Fruit fly (Drosophila melanogaster) whole organism, embryonic: Measurements from ENCODE around the gene Alms1a.

Source experiments
- Atf6 ChIP-seq: fragments of 200-800 bp; sonication (Bioruptor generic); IDR thresholded peaks from 2 replicates; pipeline ENCODE4 v1.3.6; 2022; ENCODE audit warnings: missing biosample characterization, missing genetic modification characterization
- B-H2 ChIP-seq: fragments of 200-800 bp; sonication (Bioruptor generic); optimal IDR thresholded peaks from 2 replicates; lab custom pipeline; 2018; ENCODE audit warnings: missing biosample characterization, mild to moderate bottlenecking, missing genetic modification characterization
- CG10462 ChIP-seq: fragments of 200-800 bp; sonication (Bioruptor generic); optimal IDR thresholded peaks from 2 replicates; lab custom pipeline; 2016; ENCODE audit warnings: missing biosample characterization, missing genetic modification characterization
- CG10959 ChIP-seq: fragments of 200-800 bp; sonication (Bioruptor generic); IDR thresholded peaks from 2 replicates; pipeline ENCODE4 v1.3.6; 2022; ENCODE audit warnings: missing biosample characterization, missing genetic modification characterization
- CG11504 ChIP-seq: fragments of 200-800 bp; sonication (Bioruptor generic); optimal IDR thresholded peaks from 3 replicates; lab custom pipeline; 2019; ENCODE audit warnings: missing biosample characterization, mild to moderate bottlenecking, missing genetic modification characterization, moderate library complexity
- CG11695 ChIP-seq: fragments of 200-800 bp; sonication (Bioruptor generic); IDR thresholded peaks from 3 replicates; pipeline ENCODE4 v1.3.6; 2022; ENCODE audit warnings: missing biosample characterization, missing genetic modification characterization
- CG12299 ChIP-seq: fragments of 200-800 bp; sonication (Bioruptor generic); optimal IDR thresholded peaks from 2 replicates; lab custom pipeline; 2018; ENCODE audit warnings: missing biosample characterization, mild to moderate bottlenecking, missing genetic modification characterization
- CG15479 ChIP-seq: fragments of 200-800 bp; sonication (Bioruptor generic); optimal IDR thresholded peaks from 3 replicates; lab custom pipeline; 2019; ENCODE audit warnings: missing biosample characterization, mild to moderate bottlenecking, missing genetic modification characterization, moderate library complexity
- CG16813 ChIP-seq: fragments of 200-800 bp; sonication (Bioruptor generic); IDR thresholded peaks from 3 replicates; pipeline ENCODE4 v1.3.6; 2022; ENCODE audit warnings: missing biosample characterization, missing genetic modification characterization; ENCODE audit not compliant: partially characterized antibody
- CG17328 ChIP-seq: fragments of 200-800 bp; sonication (Bioruptor generic); IDR thresholded peaks from 2 replicates; pipeline ENCODE4 v1.3.6; 2022; ENCODE audit warnings: missing biosample characterization, missing genetic modification characterization
- CG1832 ChIP-seq: fragments of 200-800 bp; sonication (Bioruptor generic); optimal IDR thresholded peaks from 2 replicates; lab custom pipeline; 2017; ENCODE audit warnings: missing biosample characterization, mild to moderate bottlenecking, missing genetic modification characterization, inconsistent platforms
- CG18476 ChIP-seq: fragments of 200-800 bp; sonication (Bioruptor generic); optimal IDR thresholded peaks from 2 replicates; lab custom pipeline; 2016; ENCODE audit warnings: missing biosample characterization, mild to moderate bottlenecking, missing genetic modification characterization
- CG31365 ChIP-seq: fragments of 200-800 bp; sonication (Bioruptor generic); optimal IDR thresholded peaks from 2 replicates; lab custom pipeline; 2018; ENCODE audit warnings: missing biosample characterization, mild to moderate bottlenecking, missing genetic modification characterization
- CG3838 ChIP-seq: fragments of 200-800 bp; sonication (Bioruptor generic); optimal IDR thresholded peaks from 3 replicates; lab custom pipeline; 2016; ENCODE audit warnings: missing biosample characterization, missing genetic modification characterization
- CG6654 ChIP-seq: fragments of 200-800 bp; sonication (Bioruptor generic); optimal IDR thresholded peaks from 2 replicates; lab custom pipeline; 2017; ENCODE audit warnings: missing biosample characterization, mild to moderate bottlenecking, missing genetic modification characterization
- CG8281 ChIP-seq: fragments of 200-800 bp; sonication (Bioruptor generic); optimal IDR thresholded peaks from 2 replicates; lab custom pipeline; 2018; ENCODE audit warnings: missing biosample characterization, mild to moderate bottlenecking, missing genetic modification characterization, moderate library complexity
- CG9727 ChIP-seq: fragments of 200-800 bp; sonication (Bioruptor generic); optimal IDR thresholded peaks from 3 replicates; lab custom pipeline; 2017; ENCODE audit warnings: missing biosample characterization, mild to moderate bottlenecking, missing genetic modification characterization
- Chrac-16 ChIP-seq: fragments of 200-800 bp; sonication (Bioruptor generic); optimal IDR thresholded peaks from 3 replicates; lab custom pipeline; 2016; ENCODE audit warnings: missing biosample characterization, missing genetic modification characterization
- D ChIP-seq, 2 experiments: fragments of 200-800 bp in 1 of 2; fragments of >200 bp in 1 of 2; sonication (Bioruptor generic) in 1 of 2; optimal IDR thresholded peaks; 2 replicates in 1 of 2; 3 replicates in 1 of 2; lab custom pipeline; 2017; ENCODE audit warnings: mild to moderate bottlenecking in 1 of 2, missing biosample characterization in 1 of 2, missing genetic modification characterization in 1 of 2, missing genetic modification reagents in 1 of 2
- Dll ChIP-seq: fragments of 200-800 bp; sonication (Bioruptor generic); IDR thresholded peaks from 4 replicates; pipeline ENCODE4 v1.3.6; 2022; ENCODE audit warnings: missing biosample characterization, missing genetic modification characterization; ENCODE audit not compliant: partially characterized antibody
- HmgD ChIP-seq: fragments of 200-800 bp; sonication (Bioruptor generic); optimal IDR thresholded peaks from 3 replicates; lab custom pipeline; 2016; ENCODE audit warnings: missing biosample characterization, missing genetic modification characterization
- MESR4 ChIP-seq: fragments of 200-800 bp; sonication (Bioruptor generic); optimal IDR thresholded peaks from 2 replicates; lab custom pipeline; 2018; ENCODE audit warnings: missing biosample characterization, mild to moderate bottlenecking, missing genetic modification characterization, moderate library complexity
- Med ChIP-seq: fragments of 200-800 bp; sonication (Bioruptor generic); peaks from one replicate; lab custom pipeline; 2016; ENCODE audit warnings: missing biosample characterization, missing genetic modification characterization, mild to moderate bottlenecking, inconsistent platforms, moderate library complexity
- Neu2 ChIP-seq: fragments of 200-800 bp; sonication (Bioruptor generic); optimal IDR thresholded peaks from 3 replicates; lab custom pipeline; 2016; ENCODE audit warnings: missing biosample characterization, missing genetic modification characterization, borderline replicate concordance
- Optix ChIP-seq: fragments of 200-800 bp; sonication (Bioruptor generic); IDR thresholded peaks from 3 replicates; pipeline ENCODE4 v1.3.6; 2022; ENCODE audit warnings: missing biosample characterization, missing genetic modification characterization
- Ptx1 ChIP-seq: fragments of 200-800 bp; sonication (Bioruptor generic); IDR thresholded peaks from 2 replicates; pipeline ENCODE4 v1.3.6; 2022; ENCODE audit warnings: missing biosample characterization, missing genetic modification characterization
- cwo ChIP-seq: fragments of 200-800 bp; sonication (Bioruptor generic); optimal IDR thresholded peaks from 3 replicates; lab custom pipeline; 2017; ENCODE audit warnings: missing biosample characterization, missing genetic modification characterization, mild to moderate bottlenecking, moderate library complexity, missing genetic modification reagents
- dan ChIP-seq: fragments of 200-800 bp; sonication (Bioruptor generic); IDR thresholded peaks from 2 replicates; pipeline ENCODE4 v1.3.6; 2022; ENCODE audit warnings: missing biosample characterization, missing genetic modification characterization
- disco-r ChIP-seq: fragments of 200-800 bp; sonication (Bioruptor generic); optimal IDR thresholded peaks from 2 replicates; lab custom pipeline; 2016; ENCODE audit warnings: missing biosample characterization, missing genetic modification characterization
- emc ChIP-seq: fragments of 200-800 bp; sonication (Bioruptor generic); optimal IDR thresholded peaks from 2 replicates; lab custom pipeline; 2016; ENCODE audit warnings: missing biosample characterization, missing genetic modification characterization
- ems ChIP-seq: fragments of 200-800 bp; sonication (Bioruptor generic); optimal IDR thresholded peaks from 3 replicates; lab custom pipeline; 2016; ENCODE audit warnings: missing biosample characterization, missing genetic modification characterization
- fd64A ChIP-seq: fragments of 200-800 bp; sonication (Bioruptor generic); optimal IDR thresholded peaks from 3 replicates; lab custom pipeline; 2018; ENCODE audit warnings: missing biosample characterization, mild to moderate bottlenecking, missing genetic modification characterization
- fd96Cb ChIP-seq: fragments of 200-800 bp; sonication (Bioruptor generic); optimal IDR thresholded peaks from 2 replicates; lab custom pipeline; 2018; ENCODE audit warnings: missing biosample characterization, mild to moderate bottlenecking, missing genetic modification characterization, moderate library complexity
- gcm ChIP-seq: fragments of 200-800 bp; sonication (Bioruptor generic); optimal IDR thresholded peaks from 2 replicates; lab custom pipeline; 2019; ENCODE audit warnings: missing biosample characterization, mild to moderate bottlenecking, missing genetic modification characterization, moderate library complexity
- gsb-n ChIP-seq: fragments of 200-800 bp; sonication (Bioruptor generic); optimal IDR thresholded peaks from 3 replicates; lab custom pipeline; 2018; ENCODE audit warnings: missing biosample characterization, mild to moderate bottlenecking, missing genetic modification characterization
- ham ChIP-seq: fragments of 200-800 bp; sonication (Bioruptor generic); IDR thresholded peaks from 2 replicates; pipeline ENCODE4 v1.3.6; 2022; ENCODE audit warnings: missing biosample characterization, missing genetic modification characterization
- hb ChIP-seq: fragments of 200-800 bp; sonication (Bioruptor generic); IDR thresholded peaks from 3 replicates; pipeline ENCODE4 v1.3.6; 2022; ENCODE audit warnings: missing biosample characterization, missing genetic modification characterization; ENCODE audit not compliant: partially characterized antibody
- nmo ChIP-seq: fragments of 200-800 bp; sonication (Bioruptor generic); optimal IDR thresholded peaks from 2 replicates; lab custom pipeline; 2018; ENCODE audit warnings: missing biosample characterization, mild to moderate bottlenecking, missing genetic modification characterization, moderate library complexity
- org-1 ChIP-seq: fragments of 200-800 bp; sonication (Bioruptor generic); optimal IDR thresholded peaks from 2 replicates; lab custom pipeline; 2017; ENCODE audit warnings: missing biosample characterization, missing genetic modification characterization
- pan ChIP-seq, 4 experiments: fragments of >200 bp in 3 of 4; fragments of 200-800 bp in 1 of 4; sonication (Bioruptor generic) in 1 of 4; optimal IDR thresholded peaks in 3 of 4; IDR thresholded peaks in 1 of 4; 2 replicates each; pipeline versions ENCODE4 v1.3.6 to Lab custom; 2017 to 2022; ENCODE audit warnings: missing biosample characterization in 2 of 4, missing genetic modification characterization in 2 of 4, mixed read lengths in 1 of 4
- pzg ChIP-seq: fragments of 200-800 bp; sonication (Bioruptor generic); optimal IDR thresholded peaks from 3 replicates; lab custom pipeline; 2018; ENCODE audit warnings: missing biosample characterization, mild to moderate bottlenecking, missing genetic modification characterization, moderate library complexity
- sc ChIP-seq, 3 experiments: fragments of >200 bp in 2 of 3; fragments of 200-800 bp in 1 of 3; sonication (Bioruptor generic) in 1 of 3; optimal IDR thresholded peaks; 2 replicates in 2 of 3; 3 replicates in 1 of 3; lab custom pipeline; 2017; ENCODE audit warnings: mild to moderate bottlenecking in 1 of 3, missing biosample characterization in 1 of 3, missing genetic modification characterization in 1 of 3, missing genetic modification reagents in 1 of 3
- tll ChIP-seq, 2 experiments: fragments of 200-800 bp in 1 of 2; fragments of >200 bp in 1 of 2; sonication (Bioruptor generic) in 1 of 2; optimal IDR thresholded peaks; 2 replicates each; lab custom pipeline; 2017 to 2019; ENCODE audit warnings: missing biosample characterization in 2 of 2, missing genetic modification characterization in 2 of 2, mild to moderate bottlenecking in 1 of 2, moderate library complexity in 1 of 2
- trh ChIP-seq: fragments of 200-800 bp; sonication (Bioruptor generic); optimal IDR thresholded peaks from 2 replicates; lab custom pipeline; 2016; ENCODE audit warnings: missing biosample characterization, missing genetic modification characterization
- unc-4 ChIP-seq: fragments of 200-800 bp; sonication (Bioruptor generic); IDR thresholded peaks from 2 replicates; pipeline ENCODE4 v1.3.6; 2022; ENCODE audit warnings: missing biosample characterization, missing genetic modification characterization; ENCODE audit not compliant: partially characterized antibody
- zen ChIP-seq: fragments of 200-800 bp; sonication (Bioruptor generic); optimal IDR thresholded peaks from 3 replicates; lab custom pipeline; 2018; ENCODE audit warnings: missing biosample characterization, mild to moderate bottlenecking, missing genetic modification characterization, moderate library complexity
- zen2 ChIP-seq: fragments of 200-800 bp; sonication (Bioruptor generic); IDR thresholded peaks from 3 replicates; pipeline ENCODE4 v1.3.6; 2022; ENCODE audit warnings: missing biosample characterization, missing genetic modification characterization; ENCODE audit not compliant: partially characterized antibody
- zfh1 ChIP-seq: fragments of 200-800 bp; sonication (Bioruptor generic); IDR thresholded peaks from 3 replicates; pipeline ENCODE4 v1.3.6; 2022; ENCODE audit warnings: missing biosample characterization, missing genetic modification characterization

The Alms1a gene

DNA sequence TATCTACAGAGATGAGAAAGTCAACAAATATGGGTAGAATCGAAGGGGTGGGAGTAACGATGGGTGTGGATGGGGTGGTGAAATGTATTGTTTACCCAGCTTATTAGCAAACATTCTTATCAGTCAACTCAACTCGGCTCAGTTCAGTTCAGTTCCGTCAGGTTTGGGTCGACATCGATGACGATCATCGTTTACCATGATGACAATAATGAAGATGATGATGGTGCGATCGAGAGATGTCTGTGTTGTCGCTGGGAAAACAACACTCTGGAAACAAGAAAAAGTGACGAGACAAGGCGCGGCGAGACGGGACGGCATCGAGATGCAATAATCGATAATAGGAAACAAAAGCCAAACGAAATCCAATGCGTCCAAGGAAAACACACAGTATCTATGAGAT lies 26.1 kb downstream of the Alms1a start (continued):
- TF ChIP-seq CG11695 (GFP tag; lab: Robert Waterston, UW) (no peak), dan (GFP tag; lab: Robert Waterston, UW) (no peak), cwo (no peak), disco-r (GFP tag; lab: Kevin White, UChicago) (no peak), pan (optimal IDR thresholded peaks at IDR 0.05; lab: Kevin White, UChicago) (no peak), pan (GFP tag; optimal IDR thresholded peaks at IDR 0.05 in 1 of 2, IDR thresholded peaks at IDR 0.05 in 1 of 2) (no peak), CG11504 (tag; lab: Kevin White, UChicago) (peak; percentile 6), CG17328 (GFP tag; lab: Robert Waterston, UW) (no peak), CG8281 (no peak), zen2 (GFP tag; lab: Robert Waterston, UW) (no peak), Neu2 (GFP tag; lab: Kevin White, UChicago) (no peak), CG1832 (GFP tag; lab: Kevin White, UChicago) (no peak), ham (GFP tag; lab: Robert Waterston, UW) (no peak), fd96Cb (tag; lab: Kevin White, UChicago) (no peak), Dll (GFP tag; lab: Robert Waterston, UW) (no peak), nmo (GFP tag; lab: Kevin White, UChicago) (no peak), CG3838 (GFP tag; lab: Kevin White, UChicago) (no peak), gcm (GFP tag; lab: Kevin White, UChicago) (peak; percentile 32), D (optimal IDR thresholded peaks at IDR 0.05; lab: Kevin White, UChicago) (no peak), D (GFP tag; optimal IDR thresholded peaks at IDR 0.05; lab: Kevin White, UChicago) (peak; percentile 39), sc (optimal IDR thresholded peaks at IDR 0.05; lab: Kevin White, UChicago) (no peak), sc (GFP tag; optimal IDR thresholded peaks at IDR 0.05; lab: Kevin White, UChicago) (peak; percentile 57), gsb-n (tag; lab: Kevin White, UChicago) (peak; percentile 46), CG12299 (tag; lab: Kevin White, UChicago) (no peak), CG6654 (no peak), HmgD (no peak), MESR4 (GFP tag; lab: Kevin White, UChicago) (no peak), zen (tag; lab: Kevin White, UChicago) (no peak), tll (GFP tag; optimal IDR thresholded peaks at IDR 0.05; lab: Kevin White, UChicago) (peak in 1 of 2 experiments; percentile 56), ems (GFP tag; lab: Kevin White, UChicago) (no peak), CG9727 (peak; percentile 41), CG16813 (GFP tag; lab: Robert Waterston, UW) (no peak), B-H2 (GFP tag; lab: Kevin White, UChicago) (no peak), CG18476 (GFP tag; lab: Kevin White, UChicago) (no peak), CG31365 (peak; percentile 5), Chrac-16 (no peak), CG15479 (GFP tag; lab: Kevin White, UChicago) (peak; percentile 93), Ptx1 (GFP tag; lab: Robert Waterston, UW) (no peak), fd64A (GFP tag; lab: Kevin White, UChicago) (peak; percentile 64), pzg (GFP tag; lab: Kevin White, UChicago) (no peak), zfh1 (GFP tag; lab: Robert Waterston, UW) (0 out of 3 replicates have a peak, but pooled peaks have one; percentile 42), unc-4 (GFP tag; lab: Robert Waterston, UW) (no peak), Optix (no peak), trh (GFP tag; lab: Kevin White, UChicago) (no peak), org-1 (GFP tag; lab: Kevin White, UChicago) (peak; percentile 59), CG10959 (GFP tag; lab: Robert Waterston, UW) (no peak), emc (no peak), Med (GFP tag; lab: Kevin White, UChicago) (peak; percentile 73), CG10462 (GFP tag; lab: Kevin White, UChicago) (no peak), Atf6 (GFP tag; lab: Robert Waterston, UW) (no peak), hb (GFP tag; lab: Robert Waterston, UW) (no peak)
